Fruit fly (Drosophila melanogaster) whole organism, embryonic: ENCODE data around the gene dock.
A peak's percentile ranks its signal among the peaks of the same experiment; 100 is the strongest.

Source experiments
- CG10462 ChIP-seq: fragments of 200-800 bp; sonication (Bioruptor generic); optimal IDR thresholded peaks from 2 replicates; lab custom pipeline; 2016; ENCODE audit warnings: missing biosample characterization, missing genetic modification characterization
- CG11093 ChIP-seq: fragments of 200-800 bp; sonication (Bioruptor generic); IDR thresholded peaks from 3 replicates; pipeline ENCODE4 v1.3.6; 2022; ENCODE audit warnings: missing biosample characterization, missing genetic modification characterization
- CG12071 ChIP-seq: fragments of 200-800 bp; sonication (Bioruptor generic); optimal IDR thresholded peaks from 3 replicates; lab custom pipeline; 2018; ENCODE audit warnings: missing biosample characterization, mild to moderate bottlenecking, missing genetic modification characterization
- CG12769 ChIP-seq: fragments of 200-800 bp; sonication (Bioruptor generic); optimal IDR thresholded peaks from 2 replicates; lab custom pipeline; 2019; ENCODE audit warnings: missing biosample characterization, mild to moderate bottlenecking, missing genetic modification characterization, moderate library complexity
- CG13424 ChIP-seq: fragments of 200-800 bp; sonication (Bioruptor generic); optimal IDR thresholded peaks from 2 replicates; lab custom pipeline; 2019; ENCODE audit warnings: missing biosample characterization, mild to moderate bottlenecking, missing genetic modification characterization, moderate library complexity
- CG17359 ChIP-seq: fragments of 200-800 bp; sonication (Bioruptor generic); optimal IDR thresholded peaks from 3 replicates; lab custom pipeline; 2018; ENCODE audit warnings: missing biosample characterization, mild to moderate bottlenecking, missing genetic modification characterization, moderate library complexity
- CG18262 ChIP-seq: fragments of 200-800 bp; optimal IDR thresholded peaks from 3 replicates; lab custom pipeline; 2019; ENCODE audit warnings: missing biosample characterization, mild to moderate bottlenecking, missing genetic modification characterization, moderate library complexity
- CG30020 ChIP-seq: fragments of 200-800 bp; optimal IDR thresholded peaks from 2 replicates; lab custom pipeline; 2019; ENCODE audit warnings: missing biosample characterization, mild to moderate bottlenecking, missing genetic modification characterization, moderate library complexity
- CG30403 ChIP-seq: fragments of 200-800 bp; sonication (Bioruptor generic); optimal IDR thresholded peaks from 3 replicates; lab custom pipeline; 2016; ENCODE audit warnings: missing biosample characterization, missing genetic modification characterization
- CG31441 ChIP-seq: fragments of 200-800 bp; sonication (Bioruptor generic); IDR thresholded peaks from 2 replicates; pipeline ENCODE4 v1.3.6; 2022; ENCODE audit warnings: missing biosample characterization, missing genetic modification characterization
- CG32767 ChIP-seq: fragments of 200-800 bp; sonication (Bioruptor generic); IDR thresholded peaks from 2 replicates; pipeline ENCODE4 v1.3.6; 2022; ENCODE audit warnings: missing biosample characterization, missing genetic modification characterization
- CG32772 ChIP-seq: fragments of 200-800 bp; sonication (Bioruptor generic); IDR thresholded peaks from 2 replicates; pipeline ENCODE4 v1.3.6; 2022; ENCODE audit warnings: missing biosample characterization, missing genetic modification characterization
- CG3407 ChIP-seq: fragments of 200-800 bp; sonication (Bioruptor generic); optimal IDR thresholded peaks from 2 replicates; lab custom pipeline; 2018; ENCODE audit warnings: missing biosample characterization, mild to moderate bottlenecking, missing genetic modification characterization
- CG6813 ChIP-seq: fragments of 200-800 bp; sonication (Bioruptor generic); optimal IDR thresholded peaks from 2 replicates; lab custom pipeline; 2017; ENCODE audit warnings: missing biosample characterization, missing genetic modification characterization, mild to moderate bottlenecking, moderate library complexity, missing genetic modification reagents
- CG7357 ChIP-seq: fragments of 200-800 bp; sonication (Bioruptor generic); IDR thresholded peaks from 3 replicates; pipeline ENCODE4 v1.3.6; 2022; ENCODE audit warnings: missing biosample characterization, missing genetic modification characterization
- CG7786 ChIP-seq: fragments of 200-800 bp; sonication (Bioruptor generic); optimal IDR thresholded peaks from 2 replicates; lab custom pipeline; 2016; ENCODE audit warnings: missing biosample characterization, missing genetic modification characterization
- CG9609 ChIP-seq: fragments of 200-800 bp; sonication (Bioruptor generic); optimal IDR thresholded peaks from 3 replicates; lab custom pipeline; 2016; ENCODE audit warnings: missing biosample characterization, missing genetic modification characterization
- CoRest ChIP-seq: fragments of 200-800 bp; sonication (Bioruptor generic); optimal IDR thresholded peaks from 3 replicates; lab custom pipeline; 2018; ENCODE audit warnings: missing biosample characterization, mild to moderate bottlenecking, missing genetic modification characterization, moderate library complexity
- Fer1 ChIP-seq: fragments of 200-800 bp; sonication (Bioruptor generic); optimal IDR thresholded peaks from 2 replicates; lab custom pipeline; 2017; ENCODE audit warnings: missing biosample characterization, mild to moderate bottlenecking, missing genetic modification characterization
- Fer2 ChIP-seq: fragments of 200-800 bp; sonication (Bioruptor generic); optimal IDR thresholded peaks from 2 replicates; lab custom pipeline; 2018; ENCODE audit warnings: missing biosample characterization, mild to moderate bottlenecking, missing genetic modification characterization, moderate library complexity
- H2.0 ChIP-seq: fragments of 200-800 bp; sonication (Bioruptor generic); IDR thresholded peaks from 2 replicates; pipeline ENCODE4 v1.3.6; 2022; ENCODE audit warnings: missing biosample characterization, missing genetic modification characterization
- HLH4C ChIP-seq: fragments of 200-800 bp; sonication (Bioruptor generic); IDR thresholded peaks from 3 replicates; pipeline ENCODE4 v1.3.6; 2022; ENCODE audit warnings: missing biosample characterization, missing genetic modification characterization; ENCODE audit not compliant: partially characterized antibody
- HmgD ChIP-seq: fragments of 200-800 bp; sonication (Bioruptor generic); optimal IDR thresholded peaks from 3 replicates; lab custom pipeline; 2016; ENCODE audit warnings: missing biosample characterization, missing genetic modification characterization
- Hr3 ChIP-seq: fragments of 200-800 bp; sonication (Bioruptor generic); optimal IDR thresholded peaks from 3 replicates; lab custom pipeline; 2016; ENCODE audit warnings: missing biosample characterization, missing genetic modification characterization
- Hsf ChIP-seq: fragments of 200-800 bp; sonication (Bioruptor generic); optimal IDR thresholded peaks from 3 replicates; lab custom pipeline; 2016; ENCODE audit warnings: missing biosample characterization, missing genetic modification characterization
- Myb ChIP-seq: fragments of 200-800 bp; sonication (Bioruptor generic); optimal IDR thresholded peaks from 2 replicates; lab custom pipeline; 2016; ENCODE audit warnings: missing biosample characterization, missing genetic modification characterization
- Pdp1 ChIP-seq, 2 experiments: fragments of 200-800 bp; sonication (Bioruptor generic); optimal IDR thresholded peaks; 3 replicates each; lab custom pipeline; 2016; ENCODE audit warnings: missing biosample characterization in 2 of 2, missing genetic modification characterization in 2 of 2, mild to moderate bottlenecking in 1 of 2, moderate library complexity in 1 of 2
- Sry-β ChIP-seq: fragments of 200-800 bp; sonication (Bioruptor generic); optimal IDR thresholded peaks from 2 replicates; lab custom pipeline; 2018; ENCODE audit warnings: missing biosample characterization, mild to moderate bottlenecking, missing genetic modification characterization, moderate library complexity
- aop ChIP-seq: fragments of 200-800 bp; sonication (Bioruptor generic); IDR thresholded peaks from 2 replicates; pipeline ENCODE4 v1.3.6; 2022; ENCODE audit warnings: missing biosample characterization, missing genetic modification characterization
- bsh ChIP-seq, 2 experiments: fragments of 200-800 bp; sonication (Bioruptor generic); optimal IDR thresholded peaks; 2 replicates each; lab custom pipeline; 2017 to 2018; ENCODE audit warnings: mild to moderate bottlenecking in 2 of 2, missing biosample characterization in 2 of 2, missing genetic modification characterization in 2 of 2, moderate library complexity in 1 of 2
- cato ChIP-seq: fragments of 200-800 bp; sonication (Bioruptor generic); optimal IDR thresholded peaks from 2 replicates; lab custom pipeline; 2016; ENCODE audit warnings: missing biosample characterization, missing genetic modification characterization, borderline replicate concordance
- ci ChIP-seq: fragments of 200-800 bp; sonication (Bioruptor generic); IDR thresholded peaks from 3 replicates; pipeline ENCODE4 v1.3.6; 2022; ENCODE audit warnings: missing biosample characterization, missing genetic modification characterization
- da ChIP-seq: fragments of 200-800 bp; sonication (Bioruptor generic); optimal IDR thresholded peaks from 2 replicates; lab custom pipeline; 2016; ENCODE audit warnings: missing biosample characterization, missing genetic modification characterization
- danr ChIP-seq: fragments of 200-800 bp; sonication (Bioruptor generic); IDR thresholded peaks from 2 replicates; pipeline ENCODE4 v1.3.6; 2022; ENCODE audit warnings: missing biosample characterization, missing genetic modification characterization
- dmrt11E ChIP-seq: fragments of 200-800 bp; sonication (Bioruptor generic); optimal IDR thresholded peaks from 3 replicates; lab custom pipeline; 2018; ENCODE audit warnings: missing biosample characterization, mild to moderate bottlenecking, missing genetic modification characterization, moderate library complexity
- fu2 ChIP-seq: fragments of 200-800 bp; sonication (Bioruptor generic); optimal IDR thresholded peaks from 2 replicates; lab custom pipeline; 2016; ENCODE audit warnings: missing biosample characterization, missing genetic modification characterization
- gem ChIP-seq: fragments of 200-800 bp; sonication (Bioruptor generic); optimal IDR thresholded peaks from 2 replicates; lab custom pipeline; 2019; ENCODE audit warnings: missing biosample characterization, mild to moderate bottlenecking, missing genetic modification characterization, moderate library complexity
- luna ChIP-seq: fragments of 200-800 bp; sonication (Bioruptor generic); optimal IDR thresholded peaks from 2 replicates; lab custom pipeline; 2016; ENCODE audit warnings: missing biosample characterization, missing genetic modification characterization
- maf-S ChIP-seq: fragments of 200-800 bp; sonication (Bioruptor generic); optimal IDR thresholded peaks from 2 replicates; lab custom pipeline; 2016; ENCODE audit warnings: missing biosample characterization, missing genetic modification characterization
- nom ChIP-seq: fragments of 200-800 bp; sonication (Bioruptor generic); optimal IDR thresholded peaks from 2 replicates; lab custom pipeline; 2017; ENCODE audit warnings: missing biosample characterization, missing genetic modification characterization, mild to moderate bottlenecking, moderate library complexity, missing genetic modification reagents
- peb ChIP-seq: fragments of 200-800 bp; sonication (Bioruptor generic); IDR thresholded peaks from 2 replicates; pipeline ENCODE4 v1.3.6; 2022; ENCODE audit warnings: missing biosample characterization, missing genetic modification characterization
- psq ChIP-seq: fragments of 200-800 bp; sonication (Bioruptor generic); optimal IDR thresholded peaks from 2 replicates; lab custom pipeline; 2017; ENCODE audit warnings: missing biosample characterization, missing genetic modification characterization
- ro ChIP-seq: fragments of 200-800 bp; sonication (Bioruptor generic); IDR thresholded peaks from 2 replicates; pipeline ENCODE4 v1.3.6; 2022; ENCODE audit warnings: missing biosample characterization, missing genetic modification characterization
- shn ChIP-seq: fragments of 200-800 bp; sonication (Bioruptor generic); optimal IDR thresholded peaks from 3 replicates; lab custom pipeline; 2016; ENCODE audit warnings: missing biosample characterization, missing genetic modification characterization
- sisA ChIP-seq: fragments of 200-800 bp; sonication (Bioruptor generic); IDR thresholded peaks from 2 replicates; pipeline ENCODE4 v1.3.6; 2022; ENCODE audit warnings: missing biosample characterization, missing genetic modification characterization
- slou ChIP-seq: fragments of 200-800 bp; sonication (Bioruptor generic); optimal IDR thresholded peaks from 3 replicates; lab custom pipeline; 2016; ENCODE audit warnings: missing biosample characterization, missing genetic modification characterization
- tin ChIP-seq: fragments of 200-800 bp; sonication (Bioruptor generic); optimal IDR thresholded peaks from 3 replicates; lab custom pipeline; 2016; ENCODE audit warnings: missing biosample characterization, missing genetic modification characterization
- unc-4 ChIP-seq: fragments of 200-800 bp; sonication (Bioruptor generic); IDR thresholded peaks from 2 replicates; pipeline ENCODE4 v1.3.6; 2022; ENCODE audit warnings: missing biosample characterization, missing genetic modification characterization; ENCODE audit not compliant: partially characterized antibody
- wdn ChIP-seq: fragments of 200-800 bp; sonication (Bioruptor generic); IDR thresholded peaks from 2 replicates; pipeline ENCODE4 v1.3.6; 2022; ENCODE audit warnings: missing biosample characterization, missing genetic modification characterization

The dock gene

DNA sequence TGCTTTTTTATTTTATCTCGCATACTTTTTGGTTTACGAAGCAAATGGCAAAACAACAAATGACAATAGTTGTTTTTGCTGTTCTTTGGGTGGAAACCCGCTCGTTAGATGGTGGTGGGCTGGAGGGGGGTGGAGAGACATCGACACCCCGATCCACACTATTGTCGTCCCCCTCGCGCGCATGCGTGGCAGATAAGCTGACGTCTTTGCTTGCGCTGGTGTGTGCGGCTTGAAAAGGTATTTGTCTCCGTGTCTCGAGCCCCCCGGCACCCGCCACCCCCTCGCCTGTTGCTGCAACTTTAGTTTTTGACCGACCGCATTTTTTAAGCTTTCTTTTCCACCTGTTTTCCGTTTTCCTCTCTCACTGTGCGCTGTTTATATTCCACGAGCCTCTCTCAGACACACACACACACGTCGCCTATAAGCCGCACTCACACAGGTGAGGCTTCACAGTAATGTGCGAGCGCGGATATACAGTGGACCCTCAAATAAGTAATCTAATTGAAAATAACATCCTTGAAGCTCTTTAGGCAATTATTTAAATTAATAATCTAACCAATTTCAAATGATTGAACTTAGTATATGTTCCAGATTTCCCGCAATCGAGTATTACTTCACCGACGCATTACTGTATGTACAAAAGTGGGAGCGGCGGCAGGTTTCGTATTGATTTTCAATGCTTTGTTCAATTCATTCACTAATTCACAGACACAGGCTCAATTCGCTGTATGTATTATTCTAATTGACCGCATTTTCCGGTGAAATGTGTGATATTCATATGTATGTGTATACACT is 41.4 kb downstream of the dock start:
- TF ChIP-seq CG32767 (GFP tag; lab: Robert Waterston, UW), result peak; percentile 92
- TF ChIP-seq sisA, result peak; percentile 95
- TF ChIP-seq bsh (GFP tag; optimal IDR thresholded peaks at IDR 0.05; lab: Kevin White, UChicago), result peak; percentile 71 to 92
- no peak for TF ChIP-seq HmgD (GFP tag; lab: Kevin White, UChicago)
- TF ChIP-seq fu2 (GFP tag; lab: Kevin White, UChicago), result peak; percentile 71
- TF ChIP-seq ci (GFP tag; lab: Robert Waterston, UW), result peak; percentile 97
- peak; percentile 91 for TF ChIP-seq CG6813
- TF ChIP-seq CG9609 (GFP tag; lab: Kevin White, UChicago), result peak; percentile 78
- TF ChIP-seq CG11093 (GFP tag; lab: Robert Waterston, UW), result peak; percentile 94
- TF ChIP-seq Myb (GFP tag; lab: Kevin White, UChicago), result peak; percentile 65
- TF ChIP-seq Fer1, result peak; percentile 92
- peak; percentile 94 for TF ChIP-seq CoRest (tag; lab: Kevin White, UChicago)
- peak; percentile 84 for TF ChIP-seq CG7357 (GFP tag; lab: Robert Waterston, UW)
- peak; percentile 62 for TF ChIP-seq nom (GFP tag; lab: Kevin White, UChicago)
- TF ChIP-seq Pdp1 (GFP tag; optimal IDR thresholded peaks at IDR 0.05; lab: Kevin White, UChicago), result peak; percentile 91 to 94
- TF ChIP-seq CG30403 (GFP tag; lab: Kevin White, UChicago), result peak; percentile 94
- TF ChIP-seq psq (GFP tag; lab: Kevin White, UChicago), result peak; percentile 61
- TF ChIP-seq CG7786, result peak; percentile 88
- peak; percentile 72 for TF ChIP-seq ro (GFP tag; lab: Robert Waterston, UW)
- no peak for TF ChIP-seq da (GFP tag; lab: Kevin White, UChicago)
- peak; percentile 4 for TF ChIP-seq Sry-β (GFP tag; lab: Kevin White, UChicago)
- peak; percentile 84 for TF ChIP-seq CG10462 (GFP tag; lab: Kevin White, UChicago)
- TF ChIP-seq CG31441, result peak; percentile 88
- TF ChIP-seq Hsf (GFP tag; lab: Kevin White, UChicago), result peak; percentile 92
- TF ChIP-seq cato, result peak; percentile 80
- TF ChIP-seq shn, result peak; percentile 75
- TF ChIP-seq wdn (GFP tag; lab: Robert Waterston, UW), result peak; percentile 91
- peak; percentile 95 for TF ChIP-seq H2.0 (GFP tag; lab: Robert Waterston, UW)
- peak; percentile 95 for TF ChIP-seq CG17359 (tag; lab: Kevin White, UChicago)
- TF ChIP-seq CG32772 (GFP tag; lab: Robert Waterston, UW), result peak; percentile 92
- TF ChIP-seq luna (GFP tag; lab: Kevin White, UChicago), result peak; percentile 74
- peak; percentile 85 for TF ChIP-seq Hr3 (GFP tag; lab: Kevin White, UChicago)
- TF ChIP-seq CG12769, result peak; percentile 97
- TF ChIP-seq CG18262 (tag; lab: Kevin White, UChicago), result peak; percentile 88
- peak; percentile 81 for TF ChIP-seq CG3407 (GFP tag; lab: Kevin White, UChicago)
- TF ChIP-seq unc-4 (GFP tag; lab: Robert Waterston, UW), result no peak
- peak; percentile 89 for TF ChIP-seq CG12071 (GFP tag; lab: Kevin White, UChicago)
- TF ChIP-seq peb (GFP tag; lab: Robert Waterston, UW), result peak; percentile 91
- peak; percentile 72 for TF ChIP-seq slou (GFP tag; lab: Kevin White, UChicago)
- peak; percentile 60 for TF ChIP-seq CG30020 (tag; lab: Kevin White, UChicago)
- peak; percentile 93 for TF ChIP-seq tin (GFP tag; lab: Kevin White, UChicago)
- TF ChIP-seq dmrt11E (tag; lab: Kevin White, UChicago), result peak; percentile 87
- peak; percentile 95 for TF ChIP-seq gem
- TF ChIP-seq aop, result peak; percentile 63; the same call in 1 of the 2 replicates
- peak; percentile 84 for TF ChIP-seq danr (GFP tag; lab: Robert Waterston, UW)
- TF ChIP-seq maf-S, result peak; percentile 87
- TF ChIP-seq Fer2 (tag; lab: Kevin White, UChicago), result peak; percentile 89
- peak; percentile 96 for TF ChIP-seq CG13424 (tag; lab: Kevin White, UChicago)
- no peak; the same call in 2 of the 3 replicates for TF ChIP-seq HLH4C
